Fruit fly (Drosophila melanogaster) whole organism, prepupa: ENCODE data around the gene CG31189.
A peak's percentile ranks its signal among the peaks of the same experiment; 100 is the strongest.

Experiments used
- CG10669 ChIP-seq: fragments of 200-800 bp; sonication (Bioruptor generic); optimal IDR thresholded peaks from 3 replicates; lab custom pipeline; 2018; ENCODE audit warnings: missing biosample characterization, mild to moderate bottlenecking, missing genetic modification characterization, moderate library complexity
- CG11294 ChIP-seq: fragments of 200-800 bp; sonication (Bioruptor generic); IDR thresholded peaks from 2 replicates; pipeline ENCODE4 v1.3.6; 2022; ENCODE audit warnings: missing biosample characterization, missing genetic modification characterization
- CG4318 ChIP-seq: fragments of 200-800 bp; sonication (Bioruptor generic); optimal IDR thresholded peaks from 3 replicates; lab custom pipeline; 2017; ENCODE audit warnings: missing biosample characterization, mild to moderate bottlenecking, missing genetic modification characterization
- CG6854 ChIP-seq: fragments of 200-800 bp; sonication (Bioruptor generic); optimal IDR thresholded peaks from 2 replicates; lab custom pipeline; 2017; ENCODE audit warnings: missing biosample characterization, mild to moderate bottlenecking, missing genetic modification characterization
- Hr39 ChIP-seq: fragments of 200-800 bp; sonication (Bioruptor generic); optimal IDR thresholded peaks from 2 replicates; lab custom pipeline; 2016; ENCODE audit warnings: missing biosample characterization, missing genetic modification characterization
- Lpt ChIP-seq: fragments of 200-800 bp; sonication (Bioruptor generic); optimal IDR thresholded peaks from 3 replicates; lab custom pipeline; 2016; ENCODE audit warnings: missing biosample characterization, missing genetic modification characterization
- OdsH ChIP-seq: fragments of 200-800 bp; sonication (Bioruptor generic); optimal IDR thresholded peaks from 3 replicates; lab custom pipeline; 2016; ENCODE audit warnings: missing biosample characterization, missing genetic modification characterization
- dac ChIP-seq: fragments of 200-800 bp; sonication (Bioruptor generic); optimal IDR thresholded peaks from 2 replicates; lab custom pipeline; 2017; ENCODE audit warnings: missing biosample characterization, mild to moderate bottlenecking, missing genetic modification characterization
- eg ChIP-seq: fragments of 200-800 bp; sonication (Bioruptor generic); IDR thresholded peaks from 3 replicates; pipeline ENCODE4 v1.3.6; 2022; ENCODE audit warnings: missing biosample characterization, missing genetic modification characterization
- fkh ChIP-seq: fragments of 200-800 bp; sonication (Bioruptor generic); optimal IDR thresholded peaks from 3 replicates; lab custom pipeline; 2017; ENCODE audit warnings: missing biosample characterization, mild to moderate bottlenecking, missing genetic modification characterization, moderate library complexity
- ss ChIP-seq, 2 experiments: fragments of 200-800 bp; sonication (Bioruptor generic); optimal IDR thresholded peaks; 2 replicates in 1 of 2; 3 replicates in 1 of 2; lab custom pipeline; 2017 to 2018; ENCODE audit warnings: mild to moderate bottlenecking in 2 of 2, missing biosample characterization in 2 of 2, missing genetic modification characterization in 2 of 2, moderate library complexity in 1 of 2

The CG31189 gene

DNA sequence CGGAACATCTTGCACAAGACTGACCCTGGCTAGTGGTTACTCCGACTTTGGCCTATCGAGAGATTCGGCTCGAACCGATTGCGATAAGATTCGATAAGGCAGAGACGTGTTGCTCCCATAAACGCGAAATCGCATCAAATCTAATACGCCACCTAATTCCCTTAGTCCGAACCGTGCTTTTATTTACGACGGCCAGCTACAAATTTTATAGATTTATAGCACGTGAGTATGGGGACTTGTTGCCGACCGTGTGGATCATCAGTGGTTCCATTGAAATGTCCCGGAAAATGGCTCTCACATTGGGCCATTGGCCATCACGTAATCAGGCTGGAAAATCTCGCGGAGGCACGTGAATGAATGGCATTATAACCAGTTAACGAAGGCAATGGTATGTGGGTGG, 38.7 kb downstream of the CG31189 start, which contains the start of gene Alp5:
Alp5 (minus strand) TSS at position 24 of the 400 bp plus-strand sequence.
- TF ChIP-seq CG11294 (no peak), Hr39 (GFP tag; lab: Kevin White, UChicago) (no peak), CG4318 (no peak), dac (no peak), Lpt (GFP tag; lab: Kevin White, UChicago) (no peak), ss (GFP tag; optimal IDR thresholded peaks at IDR 0.05; lab: Kevin White, UChicago) (no peak)

DNA sequence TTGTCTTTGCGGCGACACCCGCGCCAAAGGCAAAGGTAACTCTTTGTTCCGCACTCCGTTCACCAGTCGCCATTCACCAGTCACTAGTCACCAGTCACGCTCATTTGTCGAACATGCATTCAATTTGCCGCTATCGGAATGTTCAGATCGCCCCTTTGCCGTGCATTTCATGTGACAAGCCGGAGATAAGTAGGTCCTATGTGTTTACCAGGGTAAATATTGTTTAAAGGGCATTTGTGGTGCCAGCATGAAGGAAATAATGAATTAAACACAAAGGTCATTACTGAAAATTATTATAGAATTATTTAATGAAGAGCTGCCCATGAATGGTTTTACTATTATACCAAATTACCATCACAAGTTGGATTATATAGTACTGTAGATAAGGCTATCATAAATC, 44.5 kb downstream of the CG31189 start:
- TF ChIP-seq OdsH (GFP tag; lab: Kevin White, UChicago) = no peak
- TF ChIP-seq fkh (GFP tag; lab: Kevin White, UChicago) = peak; percentile 57

DNA sequence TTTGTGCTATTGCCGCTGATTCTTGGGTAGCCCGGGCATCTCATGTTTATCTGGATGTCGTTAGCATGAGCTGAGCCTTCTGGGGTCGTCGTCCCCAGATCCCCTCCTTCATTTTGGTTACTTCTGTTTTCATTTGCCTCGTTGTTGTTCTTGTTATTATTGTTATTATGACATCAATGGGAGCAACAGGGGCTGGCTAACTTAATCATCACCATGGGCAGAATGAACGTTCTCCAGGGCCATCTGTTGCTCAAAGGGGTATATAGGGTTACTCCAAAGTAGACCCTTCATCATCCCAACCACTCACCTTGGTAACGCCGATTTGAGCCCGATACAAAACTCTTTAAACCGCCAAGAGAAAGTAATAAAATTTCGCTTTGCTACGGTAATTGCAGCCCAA, 47.3 kb downstream of the CG31189 start:
- TF ChIP-seq eg (GFP tag; lab: Robert Waterston, UW) (no peak), CG10669 (GFP tag; lab: Kevin White, UChicago) (no peak), CG6854 (GFP tag; lab: Kevin White, UChicago) (no peak)
- TF ChIP-seq, all 60 proteins: peak for 0
